Worm (Caenorhabditis elegans) whole organism, L2 larva: ENCODE results near the gene cox-10.
A peak's percentile ranks its signal among the peaks of the same experiment; 100 is the strongest.

Source experiments
- C34F6.9 ChIP-seq: fragments of 150-350 bp; optimal IDR thresholded peaks from 2 replicates; lab custom pipeline; 2014; ENCODE audit warnings: missing biosample characterization, missing genetic modification characterization
- F13H6.1 ChIP-seq: sonication (generic microtip); optimal IDR thresholded peaks from 2 replicates; lab custom pipeline; 2016; ENCODE audit warnings: missing genetic modification characterization, missing compliant biosample characterization
- R02D3.7 ChIP-seq: fragments of 150-350 bp; optimal IDR thresholded peaks from 2 replicates; lab custom pipeline; 2014; ENCODE audit warnings: missing biosample characterization, missing genetic modification characterization
- Y55F3AM.14 ChIP-seq: fragments of 200-800 bp; sonication (Bioruptor generic); optimal IDR thresholded peaks from 2 replicates; lab custom pipeline; 2018; ENCODE audit warnings: mild to moderate bottlenecking, missing genetic modification characterization, missing compliant biosample characterization
- aly-2 ChIP-seq: fragments of 150-350 bp; optimal IDR thresholded peaks from 2 replicates; lab custom pipeline; 2014; ENCODE audit warnings: missing biosample characterization, missing genetic modification characterization
- ama-1 ChIP-seq: fragments of 150-350 bp; optimal IDR thresholded peaks from 2 replicates; lab custom pipeline; 2018; ENCODE audit warnings: inconsistent platforms
- blmp-1 ChIP-seq: sonication (generic microtip); optimal IDR thresholded peaks from 2 replicates; lab custom pipeline; 2017; ENCODE audit warnings: missing genetic modification characterization, mild to moderate bottlenecking, missing compliant biosample characterization, antibody characterized with exemption, moderate library complexity; ENCODE audit not compliant: insufficient read depth
- ceh-16 ChIP-seq: fragments of 150-350 bp; optimal IDR thresholded peaks from 2 replicates; lab custom pipeline; 2014; ENCODE audit warnings: missing biosample characterization, missing genetic modification characterization
- ceh-82 ChIP-seq: fragments of 150-350 bp; optimal IDR thresholded peaks from 2 replicates; lab custom pipeline; 2014; ENCODE audit warnings: missing biosample characterization, missing genetic modification characterization
- crh-2 ChIP-seq: sonication (generic microtip); optimal IDR thresholded peaks from 2 replicates; lab custom pipeline; 2017; ENCODE audit warnings: missing biosample characterization, missing genetic modification characterization
- egl-27 ChIP-seq: sonication (generic microtip); optimal IDR thresholded peaks from 3 replicates; lab custom pipeline; 2017; ENCODE audit warnings: missing biosample characterization, missing genetic modification reagents, missing genetic modification characterization
- fos-1 ChIP-seq: fragments of 150-350 bp; optimal IDR thresholded peaks from 2 replicates; lab custom pipeline; 2014; ENCODE audit warnings: missing biosample characterization, missing genetic modification characterization
- gmeb-1 ChIP-seq: fragments of 150-350 bp; optimal IDR thresholded peaks from 2 replicates; lab custom pipeline; 2014; ENCODE audit warnings: missing biosample characterization, missing genetic modification characterization
- lin-13 ChIP-seq: fragments of 150-350 bp; optimal IDR thresholded peaks from 2 replicates; lab custom pipeline; 2014; ENCODE audit warnings: missing biosample characterization, missing genetic modification reagents, missing genetic modification characterization
- lin-39 ChIP-seq: fragments of 150-350 bp; optimal IDR thresholded peaks from 2 replicates; lab custom pipeline; 2014; ENCODE audit warnings: missing biosample characterization, missing genetic modification reagents, missing genetic modification characterization
- lsy-2 ChIP-seq, 2 experiments: fragments of 150-350 bp in 1 of 2; sonication (generic microtip) in 1 of 2; optimal IDR thresholded peaks; 2 replicates each; lab custom pipeline; 2014 to 2017; ENCODE audit warnings: missing biosample characterization in 2 of 2, missing genetic modification characterization in 2 of 2
- mab-5 ChIP-seq: fragments of 150-350 bp; optimal IDR thresholded peaks from 2 replicates; lab custom pipeline; 2014; ENCODE audit warnings: missing biosample characterization, missing genetic modification characterization
- mbf-1 ChIP-seq: sonication (generic microtip); optimal IDR thresholded peaks from 2 replicates; lab custom pipeline; 2017; ENCODE audit warnings: missing biosample characterization, missing genetic modification characterization
- mdl-1 ChIP-seq, 2 experiments: fragments of 150-350 bp in 1 of 2; sonication (generic microtip) in 1 of 2; optimal IDR thresholded peaks; 2 replicates each; lab custom pipeline; 2017; ENCODE audit warnings: missing biosample characterization in 2 of 2, missing genetic modification characterization in 2 of 2
- nhr-10 ChIP-seq: sonication (generic microtip); optimal IDR thresholded peaks from 2 replicates; lab custom pipeline; 2017; ENCODE audit warnings: missing biosample characterization, missing genetic modification characterization
- nhr-12 ChIP-seq: fragments of 150-350 bp; optimal IDR thresholded peaks from 2 replicates; lab custom pipeline; 2014; ENCODE audit warnings: missing biosample characterization, missing genetic modification characterization
- nhr-129 ChIP-seq: fragments of 150-350 bp; optimal IDR thresholded peaks from 2 replicates; lab custom pipeline; 2014; ENCODE audit warnings: missing biosample characterization, missing genetic modification characterization
- nhr-21 ChIP-seq: fragments of 150-350 bp; optimal IDR thresholded peaks from 2 replicates; lab custom pipeline; 2014; ENCODE audit warnings: missing biosample characterization, missing genetic modification characterization
- nhr-23 ChIP-seq: fragments of 150-350 bp; optimal IDR thresholded peaks from 2 replicates; lab custom pipeline; 2014; ENCODE audit warnings: missing biosample characterization, missing genetic modification reagents, missing genetic modification characterization
- nhr-25 ChIP-seq: fragments of 150-350 bp; sonication (generic microtip); optimal IDR thresholded peaks from 3 replicates; lab custom pipeline; 2014; ENCODE audit warnings: missing biosample characterization, missing genetic modification characterization
- nhr-77 ChIP-seq: fragments of 150-350 bp; optimal IDR thresholded peaks from 2 replicates; lab custom pipeline; 2014; ENCODE audit warnings: missing biosample characterization, missing genetic modification characterization
- sem-4 ChIP-seq: fragments of 150-350 bp; optimal IDR thresholded peaks from 2 replicates; lab custom pipeline; 2014; ENCODE audit warnings: missing biosample characterization, missing genetic modification reagents, missing genetic modification characterization
- sma-3 ChIP-seq: sonication (generic microtip); optimal IDR thresholded peaks from 2 replicates; lab custom pipeline; 2016; ENCODE audit warnings: missing genetic modification reagents, missing genetic modification characterization, missing compliant biosample characterization
- sma-9 ChIP-seq, 2 experiments: fragments of 150-350 bp in 1 of 2; sonication (generic microtip) in 1 of 2; optimal IDR thresholded peaks; 2 replicates each; lab custom pipeline; 2014 to 2016; ENCODE audit warnings: missing genetic modification characterization in 2 of 2, mild to moderate bottlenecking in 1 of 2, missing biosample characterization in 1 of 2, missing compliant biosample characterization in 1 of 2, missing genetic modification reagents in 1 of 2, moderate library complexity in 1 of 2
- snpc-4 ChIP-seq: fragments of 150-350 bp; optimal IDR thresholded peaks from 2 replicates; lab custom pipeline; 2014; ENCODE audit warnings: missing biosample characterization, missing genetic modification characterization
- unc-39 ChIP-seq: fragments of 150-350 bp; optimal IDR thresholded peaks from 2 replicates; lab custom pipeline; 2014; ENCODE audit warnings: missing biosample characterization, missing genetic modification characterization
- unc-55 ChIP-seq: fragments of 150-350 bp; sonication (generic microtip); optimal IDR thresholded peaks from 3 replicates; lab custom pipeline; 2014; ENCODE audit warnings: missing biosample characterization, missing genetic modification reagents, missing genetic modification characterization
- unc-62 ChIP-seq: fragments of 150-350 bp; optimal IDR thresholded peaks from 2 replicates; lab custom pipeline; 2014; ENCODE audit warnings: missing biosample characterization, missing genetic modification reagents, missing genetic modification characterization
- ztf-11 ChIP-seq: sonication (generic microtip); optimal IDR thresholded peaks from 2 replicates; lab custom pipeline; 2017; ENCODE audit warnings: missing biosample characterization, missing genetic modification characterization
- ztf-4 ChIP-seq: fragments of 150-350 bp; optimal IDR thresholded peaks from 2 replicates; lab custom pipeline; 2014; ENCODE audit warnings: missing biosample characterization, missing genetic modification characterization

Gene cox-10

DNA sequence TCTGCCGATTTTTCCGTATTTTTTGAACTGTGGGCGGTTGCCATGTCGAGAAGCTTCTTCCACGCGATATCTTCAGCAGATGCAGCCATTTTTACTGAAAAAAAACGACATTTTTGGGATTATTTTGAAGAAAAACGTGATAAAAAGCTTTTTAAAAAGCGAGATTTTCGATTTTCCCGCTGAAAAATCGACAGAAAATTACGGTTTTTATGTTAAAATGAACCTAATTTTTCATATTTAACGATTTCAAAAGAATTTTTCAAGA, 2.1 kb upstream of the cox-10 start, which contains the start of gene Y38E10A.22:
TSS of gene Y38E10A.22 (minus strand) at position 101 of the 265 bp plus-strand sequence.
- no peak for TF ChIP-seq nhr-12 (tag; lab: Kevin White, UChicago)
- TF ChIP-seq egl-27 = no peak

ce11 chrII:12677975-12678866, 1.5 kb upstream of the cox-10 start:
- TF ChIP-seq nhr-10 (tag; lab: Kevin White, UChicago) (no peak), unc-39 (no peak), unc-62 (GFP tag; lab: Kevin White, UChicago) (no peak), R02D3.7 (tag; lab: Kevin White, UChicago) (peak; percentile 44), lin-13 (GFP tag; lab: Kevin White, UChicago) (peak; percentile 81), nhr-129 (tag; lab: Kevin White, UChicago) (peak; percentile 59), sma-3 (GFP tag; lab: Kevin White, UChicago) (peak; percentile 80), crh-2 (tag; lab: Kevin White, UChicago) (peak; percentile 83), snpc-4 (tag; lab: Kevin White, UChicago) (peak; percentile 51), lsy-2 (tag; optimal IDR thresholded peaks at IDR 0.05; lab: Kevin White, UChicago) (peak; percentile 59 to 87), nhr-12 (tag; lab: Kevin White, UChicago) (no peak), fos-1 (tag; lab: Kevin White, UChicago) (peak; percentile 66), aly-2 (no peak), F13H6.1 (tag; lab: Kevin White, UChicago) (peak; percentile 75), gmeb-1 (tag; lab: Kevin White, UChicago) (peak; percentile 87), mab-5 (tag; lab: Kevin White, UChicago) (peak; percentile 57), sma-9 (GFP tag; optimal IDR thresholded peaks at IDR 0.05; lab: Kevin White, UChicago) (peak; percentile 83), sma-9 (tag; optimal IDR thresholded peaks at IDR 0.05; lab: Kevin White, UChicago) (no peak), ceh-16 (tag; lab: Kevin White, UChicago) (no peak), ztf-4 (tag; lab: Kevin White, UChicago) (peak; percentile 30), blmp-1 (tag; lab: Kevin White, UChicago) (no peak), Y55F3AM.14 (GFP tag; lab: Kevin White, UChicago) (peak; percentile 22), ceh-82 (tag; lab: Kevin White, UChicago) (no peak), unc-55 (peak; percentile 93), ztf-11 (tag; lab: Kevin White, UChicago) (no peak), sem-4 (tag; lab: Kevin White, UChicago) (peak; percentile 43), ama-1 (lab: Kevin White, UChicago) (no peak), C34F6.9 (tag; lab: Kevin White, UChicago) (peak; percentile 96), nhr-21 (tag; lab: Kevin White, UChicago) (peak; percentile 56), nhr-77 (peak; percentile 8), nhr-25 (tag; lab: Kevin White, UChicago) (peak; percentile 75)

- TF ChIP-seq C34F6.9 (tag; lab: Kevin White, UChicago) (no peak), ceh-16 (tag; lab: Kevin White, UChicago) (no peak), mdl-1 (tag; optimal IDR thresholded peaks at IDR 0.05; lab: Kevin White, UChicago) (no peak), mbf-1 (tag; lab: Kevin White, UChicago) (no peak), crh-2 (tag; lab: Kevin White, UChicago) (no peak), blmp-1 (tag; lab: Kevin White, UChicago) (no peak), lin-13 (GFP tag; lab: Kevin White, UChicago) (no peak)
These were observed 953 bp upstream of the cox-10 start, which contains the start of gene Y38E10A.24 for ce11 chrII:12678867-12679134. Y38E10A.24 (plus strand) TSS chrII:12679035.

DNA sequence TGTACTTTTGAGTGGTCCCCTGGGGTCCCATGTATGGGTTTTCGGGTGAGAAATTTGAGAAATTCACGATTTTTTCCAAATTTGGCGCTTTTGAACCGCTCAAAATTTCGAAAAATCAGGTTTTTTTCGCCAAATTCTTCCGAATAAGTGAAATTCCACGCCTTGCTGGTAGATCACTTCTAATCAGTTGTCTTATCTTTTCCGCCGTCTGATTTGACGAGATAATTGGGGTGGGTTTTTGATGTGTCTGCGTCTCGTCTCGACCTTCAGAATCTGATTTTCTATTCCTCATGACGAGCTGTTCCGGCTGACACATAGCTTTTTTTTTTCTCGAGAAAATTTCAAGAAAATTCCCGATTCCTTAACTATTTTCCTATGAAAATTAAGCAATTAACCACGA, 9.6 kb downstream of the cox-10 start:
- TF ChIP-seq nhr-10 (tag; lab: Kevin White, UChicago) (no peak), unc-39 (no peak), nhr-23 (no peak), lin-39 (tag; lab: Kevin White, UChicago) (no peak), R02D3.7 (tag; lab: Kevin White, UChicago) (no peak)
